Fruit fly (Drosophila melanogaster) whole organism, prepupa: ENCODE results near the gene IntS9.
A peak's percentile ranks its signal among the peaks of the same experiment; 100 is the strongest.

Experiments used
- CG11902 ChIP-seq: fragments of 200-800 bp; sonication (Bioruptor generic); optimal IDR thresholded peaks from 3 replicates; lab custom pipeline; 2016; ENCODE audit warnings: missing biosample characterization, missing genetic modification characterization
- CG15336 ChIP-seq: fragments of 200-800 bp; sonication (Bioruptor generic); IDR thresholded peaks from 2 replicates; pipeline ENCODE4 v1.3.6; 2022; ENCODE audit warnings: missing biosample characterization, missing genetic modification characterization
- CG1621 ChIP-seq: fragments of 200-800 bp; sonication (Bioruptor generic); optimal IDR thresholded peaks from 3 replicates; lab custom pipeline; 2018; ENCODE audit warnings: missing biosample characterization, mild to moderate bottlenecking, missing genetic modification characterization
- CG16779 ChIP-seq: fragments of 200-800 bp; sonication (Bioruptor generic); optimal IDR thresholded peaks from 3 replicates; lab custom pipeline; 2017; ENCODE audit warnings: missing biosample characterization, mild to moderate bottlenecking, missing genetic modification characterization
- CG31627 ChIP-seq: fragments of 200-800 bp; sonication (Bioruptor generic); optimal IDR thresholded peaks from 3 replicates; lab custom pipeline; 2016; ENCODE audit warnings: missing biosample characterization, missing genetic modification characterization
- CG32006 ChIP-seq: fragments of 200-800 bp; sonication (Bioruptor generic); optimal IDR thresholded peaks from 3 replicates; lab custom pipeline; 2017; ENCODE audit warnings: missing biosample characterization, mild to moderate bottlenecking, missing genetic modification characterization
- CG34406 ChIP-seq: fragments of 200-800 bp; sonication (Bioruptor generic); optimal IDR thresholded peaks from 3 replicates; lab custom pipeline; 2016; ENCODE audit warnings: missing biosample characterization, missing genetic modification characterization
- CG4318 ChIP-seq: fragments of 200-800 bp; sonication (Bioruptor generic); optimal IDR thresholded peaks from 3 replicates; lab custom pipeline; 2017; ENCODE audit warnings: missing biosample characterization, mild to moderate bottlenecking, missing genetic modification characterization
- CG6163 ChIP-seq: fragments of 200-800 bp; sonication (Bioruptor generic); IDR thresholded peaks from 3 replicates; pipeline ENCODE4 v1.3.6; 2022; ENCODE audit warnings: missing biosample characterization, missing genetic modification characterization
- CG6792 ChIP-seq: fragments of 200-800 bp; sonication (Bioruptor generic); optimal IDR thresholded peaks from 3 replicates; lab custom pipeline; 2016; ENCODE audit warnings: missing biosample characterization, missing genetic modification characterization
- CG7368 ChIP-seq: fragments of 200-800 bp; sonication (Bioruptor generic); optimal IDR thresholded peaks from 3 replicates; lab custom pipeline; 2016; ENCODE audit warnings: missing biosample characterization, missing genetic modification characterization
- Eip78C ChIP-seq: fragments of 200-800 bp; sonication (Bioruptor generic); peaks from one replicate; lab custom pipeline; 2016; ENCODE audit warnings: missing biosample characterization, missing genetic modification characterization
- Eip93F ChIP-seq: fragments of 200-800 bp; sonication (Bioruptor generic); optimal IDR thresholded peaks from 2 replicates; lab custom pipeline; 2016; ENCODE audit warnings: missing biosample characterization, mild to moderate bottlenecking, missing genetic modification characterization
- Ets96B ChIP-seq: fragments of 200-800 bp; optimal IDR thresholded peaks from 2 replicates; lab custom pipeline; 2019; ENCODE audit warnings: missing biosample characterization, mild to moderate bottlenecking, missing genetic modification characterization, moderate library complexity
- Gug ChIP-seq: fragments of 200-800 bp; sonication (Bioruptor generic); IDR thresholded peaks from 2 replicates; pipeline ENCODE4 v1.3.6; 2022; ENCODE audit warnings: missing biosample characterization, missing genetic modification characterization
- Hr39 ChIP-seq: fragments of 200-800 bp; sonication (Bioruptor generic); optimal IDR thresholded peaks from 2 replicates; lab custom pipeline; 2016; ENCODE audit warnings: missing biosample characterization, missing genetic modification characterization
- Hr4 ChIP-seq: fragments of 200-800 bp; sonication (Bioruptor generic); optimal IDR thresholded peaks from 3 replicates; lab custom pipeline; 2016; ENCODE audit warnings: missing biosample characterization, missing genetic modification characterization
- Lpt ChIP-seq: fragments of 200-800 bp; sonication (Bioruptor generic); optimal IDR thresholded peaks from 3 replicates; lab custom pipeline; 2016; ENCODE audit warnings: missing biosample characterization, missing genetic modification characterization
- Met ChIP-seq: fragments of 200-800 bp; sonication (Bioruptor generic); optimal IDR thresholded peaks from 3 replicates; lab custom pipeline; 2016; ENCODE audit warnings: missing biosample characterization, missing genetic modification characterization
- Sox15 ChIP-seq: fragments of 200-800 bp; sonication (Bioruptor generic); optimal IDR thresholded peaks from 3 replicates; lab custom pipeline; 2016; ENCODE audit warnings: missing biosample characterization, missing genetic modification characterization
- achi ChIP-seq: fragments of 200-800 bp; sonication (Bioruptor generic); optimal IDR thresholded peaks from 3 replicates; lab custom pipeline; 2016; ENCODE audit warnings: missing biosample characterization, missing genetic modification characterization
- acj6 ChIP-seq: fragments of 200-800 bp; sonication (Bioruptor generic); optimal IDR thresholded peaks from 3 replicates; lab custom pipeline; 2016; ENCODE audit warnings: missing biosample characterization, missing genetic modification characterization
- cyc ChIP-seq: fragments of 200-800 bp; sonication (Bioruptor generic); optimal IDR thresholded peaks from 3 replicates; lab custom pipeline; 2016; ENCODE audit warnings: missing biosample characterization, missing genetic modification characterization
- dac ChIP-seq: fragments of 200-800 bp; sonication (Bioruptor generic); optimal IDR thresholded peaks from 2 replicates; lab custom pipeline; 2017; ENCODE audit warnings: missing biosample characterization, mild to moderate bottlenecking, missing genetic modification characterization
- eg ChIP-seq: fragments of 200-800 bp; sonication (Bioruptor generic); IDR thresholded peaks from 3 replicates; pipeline ENCODE4 v1.3.6; 2022; ENCODE audit warnings: missing biosample characterization, missing genetic modification characterization
- esn ChIP-seq: fragments of 200-800 bp; sonication (Bioruptor generic); optimal IDR thresholded peaks from 2 replicates; lab custom pipeline; 2016; ENCODE audit warnings: missing biosample characterization, mild to moderate bottlenecking, missing genetic modification characterization, moderate library complexity
- fd59A ChIP-seq: fragments of 200-800 bp; sonication (Bioruptor generic); optimal IDR thresholded peaks from 2 replicates; lab custom pipeline; 2017; ENCODE audit warnings: missing biosample characterization, mild to moderate bottlenecking, missing genetic modification characterization, missing genetic modification reagents
- fd85E ChIP-seq: fragments of 200-800 bp; sonication (Bioruptor generic); optimal IDR thresholded peaks from 3 replicates; lab custom pipeline; 2016; ENCODE audit warnings: missing biosample characterization, missing genetic modification characterization
- fkh ChIP-seq: fragments of 200-800 bp; sonication (Bioruptor generic); optimal IDR thresholded peaks from 3 replicates; lab custom pipeline; 2017; ENCODE audit warnings: missing biosample characterization, mild to moderate bottlenecking, missing genetic modification characterization, moderate library complexity
- ss ChIP-seq, 2 experiments: fragments of 200-800 bp; sonication (Bioruptor generic); optimal IDR thresholded peaks; 2 replicates in 1 of 2; 3 replicates in 1 of 2; lab custom pipeline; 2017 to 2018; ENCODE audit warnings: mild to moderate bottlenecking in 2 of 2, missing biosample characterization in 2 of 2, missing genetic modification characterization in 2 of 2, moderate library complexity in 1 of 2
- svp ChIP-seq: fragments of 200-800 bp; sonication (Bioruptor generic); peaks from one replicate; lab custom pipeline; 2016; ENCODE audit warnings: missing biosample characterization, missing genetic modification characterization

The IntS9 gene

dm6 chr3L:16143685-16144539, 38.5 kb upstream of the IntS9 start, which contains the start of gene CG32152:
Gene CG32152, minus strand, starts transcription at chr3L:16144036.
- TF ChIP-seq CG6163 (GFP tag; lab: Robert Waterston, UW): peak; percentile 61; the same call in 2 of the 3 replicates
- TF ChIP-seq CG31627: no peak
- TF ChIP-seq esn (GFP tag; lab: Kevin White, UChicago): no peak
- TF ChIP-seq CG15336 (GFP tag; lab: Robert Waterston, UW): peak; percentile 37
- TF ChIP-seq Hr4 (GFP tag; lab: Kevin White, UChicago): no peak
- peak; percentile 5 for TF ChIP-seq acj6
- peak; percentile 70; the same call in 2 of the 3 replicates for TF ChIP-seq eg (GFP tag; lab: Robert Waterston, UW)
- TF ChIP-seq Eip78C: peak; percentile 64

dm6 chr3L:16141556-16141955, 36.1 kb upstream of the IntS9 start:
- TF ChIP-seq fkh (GFP tag; lab: Kevin White, UChicago): no peak
- TF ChIP-seq CG1621 (tag; lab: Kevin White, UChicago): no peak
- no peak for TF ChIP-seq CG32006 (GFP tag; lab: Kevin White, UChicago)
- TF ChIP-seq ss (GFP tag; optimal IDR thresholded peaks at IDR 0.05; lab: Kevin White, UChicago): no peak
- TF ChIP-seq CG6792 (GFP tag; lab: Kevin White, UChicago): no peak
- TF ChIP-seq CG6163 (GFP tag; lab: Robert Waterston, UW): no peak
- TF ChIP-seq dac: no peak
- TF ChIP-seq esn (GFP tag; lab: Kevin White, UChicago): no peak
- TF ChIP-seq CG31627: no peak
- TF ChIP-seq fd85E: no peak
- TF ChIP-seq CG15336 (GFP tag; lab: Robert Waterston, UW): no peak
- TF ChIP-seq svp (GFP tag; lab: Kevin White, UChicago): no peak
- TF ChIP-seq Sox15: no peak
- TF ChIP-seq CG7368 (GFP tag; lab: Kevin White, UChicago): no peak
- TF ChIP-seq Eip93F: no peak

dm6 chr3L:16139131-16139530, 33.7 kb upstream of the IntS9 start:
- TF ChIP-seq esn (GFP tag; lab: Kevin White, UChicago) (no peak), CG4318 (GFP tag; lab: Kevin White, UChicago) (no peak), Eip93F (no peak), eg (GFP tag; lab: Robert Waterston, UW) (no peak), fd59A (no peak), ss (GFP tag; optimal IDR thresholded peaks at IDR 0.05; lab: Kevin White, UChicago) (no peak), Hr39 (GFP tag; lab: Kevin White, UChicago) (no peak), CG16779 (tag; lab: Kevin White, UChicago) (no peak), CG34406 (GFP tag; lab: Kevin White, UChicago) (no peak), Hr4 (GFP tag; lab: Kevin White, UChicago) (no peak), Sox15 (no peak), achi (no peak), cyc (no peak), Met (no peak), fd85E (no peak), Ets96B (no peak), CG11902 (no peak)
- TF ChIP-seq, all 60 proteins: peak for 0

- TF ChIP-seq CG34406 (GFP tag; lab: Kevin White, UChicago): no peak
- TF ChIP-seq, all 60 proteins: peak for 0
These were observed 32.4 kb upstream of the IntS9 start, which contains the start of gene CG5157 for dm6 chr3L:16137779-16138178. Gene CG5157, minus strand, starts transcription at chr3L:16137879.

- TF ChIP-seq CG16779 (tag; lab: Kevin White, UChicago): no peak
- no peak for TF ChIP-seq eg (GFP tag; lab: Robert Waterston, UW)
- no peak for TF ChIP-seq Gug (GFP tag; lab: Robert Waterston, UW)
- no peak for TF ChIP-seq CG7368 (GFP tag; lab: Kevin White, UChicago)
- no peak for TF ChIP-seq fd59A
- TF ChIP-seq CG15336 (GFP tag; lab: Robert Waterston, UW): no peak
- TF ChIP-seq CG32006 (GFP tag; lab: Kevin White, UChicago): no peak
- no peak for TF ChIP-seq Lpt
These were observed 31.6 kb upstream of the IntS9 start for dm6 chr3L:16136819-16137553.
